Worm (Caenorhabditis elegans) whole organism, L2 larva: ENCODE measurements around the gene sas-1.

ENCODE experiments used
- ZK546.5 ChIP-seq: sonication (generic microtip); optimal IDR thresholded peaks from 2 replicates; lab custom pipeline; 2017; ENCODE audit warnings: missing biosample characterization, missing genetic modification characterization
- aly-2 ChIP-seq: fragments of 150-350 bp; optimal IDR thresholded peaks from 2 replicates; lab custom pipeline; 2014; ENCODE audit warnings: missing biosample characterization, missing genetic modification characterization
- blmp-1 ChIP-seq: sonication (generic microtip); optimal IDR thresholded peaks from 2 replicates; lab custom pipeline; 2017; ENCODE audit warnings: missing genetic modification characterization, mild to moderate bottlenecking, missing compliant biosample characterization, antibody characterized with exemption, moderate library complexity; ENCODE audit not compliant: insufficient read depth
- dmd-4 ChIP-seq: sonication (generic microtip); optimal IDR thresholded peaks from 2 replicates; lab custom pipeline; 2017; ENCODE audit warnings: missing biosample characterization, missing genetic modification characterization
- egl-27 ChIP-seq: sonication (generic microtip); optimal IDR thresholded peaks from 3 replicates; lab custom pipeline; 2017; ENCODE audit warnings: missing biosample characterization, missing genetic modification reagents, missing genetic modification characterization
- lin-39 ChIP-seq: fragments of 150-350 bp; optimal IDR thresholded peaks from 2 replicates; lab custom pipeline; 2014; ENCODE audit warnings: missing biosample characterization, missing genetic modification reagents, missing genetic modification characterization
- mdl-1 ChIP-seq, 2 experiments: fragments of 150-350 bp in 1 of 2; sonication (generic microtip) in 1 of 2; optimal IDR thresholded peaks; 2 replicates each; lab custom pipeline; 2017; ENCODE audit warnings: missing biosample characterization in 2 of 2, missing genetic modification characterization in 2 of 2
- nhr-11 ChIP-seq: fragments of 150-350 bp; optimal IDR thresholded peaks from 2 replicates; lab custom pipeline; 2014; ENCODE audit warnings: missing biosample characterization, missing genetic modification characterization
- nhr-237 ChIP-seq: fragments of 150-350 bp; optimal IDR thresholded peaks from 2 replicates; lab custom pipeline; 2014; ENCODE audit warnings: missing biosample characterization, missing genetic modification characterization
- nhr-25 ChIP-seq: fragments of 150-350 bp; sonication (generic microtip); optimal IDR thresholded peaks from 3 replicates; lab custom pipeline; 2014; ENCODE audit warnings: missing biosample characterization, missing genetic modification characterization
- snpc-4 ChIP-seq: fragments of 150-350 bp; optimal IDR thresholded peaks from 2 replicates; lab custom pipeline; 2014; ENCODE audit warnings: missing biosample characterization, missing genetic modification characterization
- unc-39 ChIP-seq: fragments of 150-350 bp; optimal IDR thresholded peaks from 2 replicates; lab custom pipeline; 2014; ENCODE audit warnings: missing biosample characterization, missing genetic modification characterization
- zag-1 ChIP-seq: fragments of 150-350 bp; optimal IDR thresholded peaks from 2 replicates; lab custom pipeline; 2014; ENCODE audit warnings: missing biosample characterization, missing genetic modification characterization
- ztf-4 ChIP-seq: fragments of 150-350 bp; optimal IDR thresholded peaks from 2 replicates; lab custom pipeline; 2014; ENCODE audit warnings: missing biosample characterization, missing genetic modification characterization

ce11 chrIII:12662186-12662585 lies 37.1 kb upstream of the sas-1 start, which contains the start of gene tpst-1:
- TF ChIP-seq blmp-1 (no peak), egl-27 (tag; lab: Kevin White, UChicago) (no peak), nhr-11 (tag; lab: Kevin White, UChicago) (no peak), nhr-25 (no peak), unc-39 (tag; lab: Kevin White, UChicago) (no peak), aly-2 (tag; lab: Kevin White, UChicago) (no peak), ZK546.5 (no peak), mdl-1 (tag; optimal IDR thresholded peaks at IDR 0.05; lab: Kevin White, UChicago) (no peak), dmd-4 (tag; lab: Kevin White, UChicago) (no peak), zag-1 (tag; lab: Kevin White, UChicago) (no peak), ztf-4 (no peak), lin-39 (no peak), nhr-237 (tag; lab: Kevin White, UChicago) (no peak), snpc-4 (tag; lab: Kevin White, UChicago) (no peak)
